Worm (Caenorhabditis elegans): ENCODE data around the gene srx-76.
A peak's percentile ranks its signal among the peaks of the same experiment; 100 is the strongest.

srx-76 gene

ce11 chrV:11921689-11922517 is 30.3 kb downstream of the srx-76 start (continued):
- TF ChIP-seq F13H6.1 (tag; optimal IDR thresholded peaks at IDR 0.05), result peak; percentile 42
- no peak for TF ChIP-seq nhr-23 (tag; optimal IDR thresholded peaks at IDR 0.05)
- no peak for TF ChIP-seq gmeb-1 (tag; optimal IDR thresholded peaks at IDR 0.05)
- TF ChIP-seq ama-1 (optimal IDR thresholded peaks at IDR 0.05), result no peak
- no peak for TF ChIP-seq nhr-11 (tag; optimal IDR thresholded peaks at IDR 0.05)
- TF ChIP-seq fos-1 (tag; optimal IDR thresholded peaks at IDR 0.05), result peak; percentile 9
- no peak for TF ChIP-seq ceh-82 (tag; optimal IDR thresholded peaks at IDR 0.05)
- no peak for TF ChIP-seq unc-39 (tag; optimal IDR thresholded peaks at IDR 0.05)
- TF ChIP-seq lin-39 (tag; optimal IDR thresholded peaks at IDR 0.05), result no peak
- peak; percentile 49 for TF ChIP-seq sma-9 (GFP tag; optimal IDR thresholded peaks at IDR 0.05)
- TF ChIP-seq sma-9 (tag; optimal IDR thresholded peaks at IDR 0.05), result no peak
- TF ChIP-seq nhr-6 (tag; optimal IDR thresholded peaks at IDR 0.05), result no peak
- TF ChIP-seq unc-62 (GFP tag; optimal IDR thresholded peaks at IDR 0.05), result no peak
- TF ChIP-seq nhr-10 (tag; optimal IDR thresholded peaks at IDR 0.05), result no peak
- TF ChIP-seq dmd-4 (tag; optimal IDR thresholded peaks at IDR 0.05), result no peak
- TF ChIP-seq lin-13 (GFP tag; optimal IDR thresholded peaks at IDR 0.05), result no peak
- no peak for TF ChIP-seq ZK546.5 (tag; optimal IDR thresholded peaks at IDR 0.05)
- no peak for TF ChIP-seq mdl-1 (tag; optimal IDR thresholded peaks at IDR 0.05)

- TF ChIP-seq sem-4 (tag; optimal IDR thresholded peaks at IDR 0.05) (no peak), unc-39 (tag; optimal IDR thresholded peaks at IDR 0.05) (no peak), lsy-2 (tag; optimal IDR thresholded peaks at IDR 0.05) (no peak), peb-1 (tag; optimal IDR thresholded peaks at IDR 0.05) (no peak), ceh-16 (tag; optimal IDR thresholded peaks at IDR 0.05) (no peak), gmeb-1 (tag; optimal IDR thresholded peaks at IDR 0.05) (no peak), blmp-1 (tag; optimal IDR thresholded peaks at IDR 0.05; ENCODE audit: insufficient read depth) (no peak), unc-55 (GFP tag; optimal IDR thresholded peaks at IDR 0.05) (no peak), aly-2 (tag; optimal IDR thresholded peaks at IDR 0.05) (no peak), nhr-25 (tag; optimal IDR thresholded peaks at IDR 0.05) (no peak), ama-1 (optimal IDR thresholded peaks at IDR 0.05) (no peak), nhr-21 (tag; optimal IDR thresholded peaks at IDR 0.05) (no peak), egl-27 (tag; optimal IDR thresholded peaks at IDR 0.05) (no peak), nhr-12 (tag; optimal IDR thresholded peaks at IDR 0.05) (no peak), ceh-82 (tag; optimal IDR thresholded peaks at IDR 0.05) (no peak), mbf-1 (tag; optimal IDR thresholded peaks at IDR 0.05) (no peak), nhr-6 (tag; optimal IDR thresholded peaks at IDR 0.05) (no peak), crh-2 (tag; optimal IDR thresholded peaks at IDR 0.05) (no peak)
Observed at ce11 chrV:11927346-11927745, 35.7 kb downstream of the srx-76 start, which contains the start of gene osm-6. TSS of gene osm-6 (minus strand) at chrV:11927446.

- no peak for TF ChIP-seq F13H6.1 (tag; optimal IDR thresholded peaks at IDR 0.05)
- TF ChIP-seq nhr-129 (tag; optimal IDR thresholded peaks at IDR 0.05), result no peak
- no peak for TF ChIP-seq zag-1 (tag; optimal IDR thresholded peaks at IDR 0.05)
- no peak for TF ChIP-seq gmeb-1 (tag; optimal IDR thresholded peaks at IDR 0.05)
- TF ChIP-seq lin-11 (tag; optimal IDR thresholded peaks at IDR 0.05), result no peak
- no peak for TF ChIP-seq mab-5 (tag; optimal IDR thresholded peaks at IDR 0.05)
- no peak for TF ChIP-seq ceh-16 (tag; optimal IDR thresholded peaks at IDR 0.05)
Observed at ce11 chrV:11929046-11929590, 37.5 kb downstream of the srx-76 start, which contains the start of gene F58H1.2. TSS of gene F58H1.2 (plus strand) at chrV:11929096.

- TF ChIP-seq dmd-4 (tag; optimal IDR thresholded peaks at IDR 0.05), result no peak
- TF ChIP-seq fos-1 (tag; optimal IDR thresholded peaks at IDR 0.05), result peak; percentile 6
- TF ChIP-seq unc-55 (GFP tag; optimal IDR thresholded peaks at IDR 0.05), result peak; percentile 66
- TF ChIP-seq C34F6.9 (tag; optimal IDR thresholded peaks at IDR 0.05), result peak; percentile 82
- peak; percentile 60 for TF ChIP-seq sma-3 (GFP tag; optimal IDR thresholded peaks at IDR 0.05)
- peak; percentile 26 for TF ChIP-seq crh-2 (tag; optimal IDR thresholded peaks at IDR 0.05)
- TF ChIP-seq lin-13 (GFP tag; optimal IDR thresholded peaks at IDR 0.05), result peak; percentile 36
- peak in 1 of 2 experiments; percentile 70 for TF ChIP-seq lsy-2 (tag; optimal IDR thresholded peaks at IDR 0.05)
- peak; percentile 11 for TF ChIP-seq snpc-4 (tag; optimal IDR thresholded peaks at IDR 0.05)
- TF ChIP-seq nhr-6 (tag; optimal IDR thresholded peaks at IDR 0.05), result no peak
- peak; percentile 37 for TF ChIP-seq nhr-129 (tag; optimal IDR thresholded peaks at IDR 0.05)
- TF ChIP-seq skn-1 (tag; optimal IDR thresholded peaks at IDR 0.05), result no peak
Observed at ce11 chrV:11933196-11934028, 41.8 kb downstream of the srx-76 start, which contains the start of the genes aman-2 and F58H1.3. TSS of gene aman-2 (minus strand) at chrV:11933246. TSS of gene F58H1.3 (plus strand) at chrV:11933978.

All from whole organism, L2 larva.